Worm (Caenorhabditis elegans) whole organism, young adult: ENCODE data around the gene hrpl-1.

Source experiments
- B0019.2 ChIP-seq: fragments of 200-800 bp; sonication (Bioruptor generic); conservative IDR thresholded peaks from 2 replicates; pipeline ENCODE4 v1.3.6; 2022; ENCODE audit warnings: missing genetic modification reagents, missing genetic modification characterization, missing compliant biosample characterization
- B0035.1 ChIP-seq: sonication (generic microtip); optimal IDR thresholded peaks from 2 replicates; lab custom pipeline; 2016; ENCODE audit warnings: missing genetic modification characterization, mild to moderate bottlenecking, missing compliant biosample characterization, missing genotype, missing genetic modification reagents
- C06A6.2 ChIP-seq: fragments of 200-800 bp; sonication (Bioruptor generic); conservative IDR thresholded peaks from 2 replicates; pipeline ENCODE4 v1.3.6; 2022; ENCODE audit warnings: missing genetic modification characterization, missing compliant biosample characterization
- F33H1.4 ChIP-seq: fragments of 200-800 bp; sonication (Bioruptor generic); IDR thresholded peaks from 2 replicates; pipeline ENCODE4 v1.3.6; 2022; ENCODE audit warnings: missing genetic modification reagents, missing genetic modification characterization, missing compliant biosample characterization
- F57A8.1 ChIP-seq: fragments of 200-800 bp; sonication (Bioruptor generic); optimal IDR thresholded peaks from 2 replicates; lab custom pipeline; 2018; ENCODE audit warnings: mild to moderate bottlenecking, missing genetic modification characterization, moderate library complexity, missing compliant biosample characterization
- F57C9.4 ChIP-seq: sonication (generic microtip); optimal IDR thresholded peaks from 2 replicates; lab custom pipeline; 2017; ENCODE audit warnings: mild to moderate bottlenecking, missing genetic modification characterization, missing compliant biosample characterization
- K11D2.4 ChIP-seq: fragments of 200-800 bp; sonication (Bioruptor generic); IDR thresholded peaks from 2 replicates; pipeline ENCODE4 v1.3.6; 2022; ENCODE audit warnings: missing genetic modification reagents, missing genetic modification characterization, missing compliant biosample characterization
- T07F8.4 ChIP-seq: sonication (generic microtip); optimal IDR thresholded peaks from 2 replicates; lab custom pipeline; 2016; ENCODE audit warnings: mild to moderate bottlenecking, missing genetic modification characterization, moderate library complexity, missing compliant biosample characterization
- T26A5.8 ChIP-seq: sonication (generic microtip); optimal IDR thresholded peaks from 2 replicates; lab custom pipeline; 2016; ENCODE audit warnings: missing genetic modification characterization, missing compliant biosample characterization
- Y53F4B.3 ChIP-seq: fragments of 200-800 bp; sonication (Bioruptor generic); IDR thresholded peaks from 2 replicates; pipeline ENCODE4 v1.3.6; 2022; ENCODE audit warnings: missing genetic modification reagents, missing genetic modification characterization, missing compliant biosample characterization
- Y67H2A.10 ChIP-seq: fragments of 200-800 bp; sonication (Bioruptor generic); conservative IDR thresholded peaks from 2 replicates; pipeline ENCODE4 v1.3.6; 2022; ENCODE audit warnings: missing genetic modification reagents, missing genetic modification characterization, missing compliant biosample characterization
- Y79H2A.3 ChIP-seq: fragments of 200-800 bp; sonication (Bioruptor generic); conservative IDR thresholded peaks from 2 replicates; pipeline ENCODE4 v1.3.6; 2022; ENCODE audit warnings: missing genetic modification reagents, missing genetic modification characterization, missing compliant biosample characterization
- Y95B8A.8 ChIP-seq: fragments of 200-800 bp; sonication (Bioruptor generic); IDR thresholded peaks from 2 replicates; pipeline ENCODE4 v1.3.6; 2022; ENCODE audit warnings: missing genetic modification reagents, missing genetic modification characterization, missing compliant biosample characterization
- aptf-2 ChIP-seq: fragments of 200-800 bp; sonication (Bioruptor generic); conservative IDR thresholded peaks from 2 replicates; pipeline ENCODE4 v1.3.6; 2022; ENCODE audit warnings: missing genetic modification reagents, missing genetic modification characterization, missing compliant biosample characterization
- atf-7 ChIP-seq: sonication (generic microtip); optimal IDR thresholded peaks from 2 replicates; lab custom pipeline; 2017; ENCODE audit warnings: mild to moderate bottlenecking, missing genetic modification characterization, missing compliant biosample characterization
- cebp-1 ChIP-seq, 2 experiments: fragments of 200-800 bp in 1 of 2; sonication (Bioruptor generic) in 1 of 2; sonication (generic microtip) in 1 of 2; IDR thresholded peaks in 1 of 2; optimal IDR thresholded peaks in 1 of 2; 2 replicates each; pipeline versions ENCODE4 v1.3.6 to Lab custom; 2017 to 2022; ENCODE audit warnings: missing compliant biosample characterization in 2 of 2, missing genetic modification characterization in 2 of 2, mild to moderate bottlenecking in 1 of 2, missing genetic modification reagents in 1 of 2, moderate library complexity in 1 of 2
- cebp-2 ChIP-seq: fragments of 200-800 bp; sonication (Bioruptor generic); IDR thresholded peaks from 2 replicates; pipeline ENCODE4 v1.3.6; 2022; ENCODE audit warnings: missing genetic modification characterization, missing compliant biosample characterization
- ceh-100 ChIP-seq: fragments of 200-800 bp; sonication (Bioruptor generic); IDR thresholded peaks from 2 replicates; pipeline ENCODE4 v1.3.6; 2022; ENCODE audit warnings: missing genetic modification reagents, missing genetic modification characterization, missing compliant biosample characterization
- ceh-79 ChIP-seq: sonication (generic microtip); optimal IDR thresholded peaks from 2 replicates; lab custom pipeline; 2017; ENCODE audit warnings: mild to moderate bottlenecking, missing genetic modification characterization, missing compliant biosample characterization
- dpff-1 ChIP-seq: sonication (generic microtip); optimal IDR thresholded peaks from 2 replicates; lab custom pipeline; 2017; ENCODE audit warnings: mild to moderate bottlenecking, missing genetic modification characterization, missing compliant biosample characterization
- egl-18 ChIP-seq: fragments of 200-800 bp; sonication (Bioruptor generic); IDR thresholded peaks from 2 replicates; pipeline ENCODE4 v1.3.6; 2022; ENCODE audit warnings: missing genetic modification reagents, missing genetic modification characterization, missing compliant biosample characterization
- ekl-4 ChIP-seq: fragments of 200-800 bp; sonication (Bioruptor generic); IDR thresholded peaks from 2 replicates; pipeline ENCODE4 v1.3.6; 2022; ENCODE audit warnings: missing genetic modification reagents, missing genetic modification characterization, missing compliant biosample characterization
- ets-4 ChIP-seq: fragments of 200-800 bp; sonication (Bioruptor generic); optimal IDR thresholded peaks from 2 replicates; lab custom pipeline; 2018; ENCODE audit warnings: mild to moderate bottlenecking, missing genetic modification characterization, missing compliant biosample characterization
- him-1 ChIP-seq: sonication (generic microtip); optimal IDR thresholded peaks from 2 replicates; lab custom pipeline; 2016; ENCODE audit warnings: missing genotype, missing genetic modification reagents, missing genetic modification characterization, missing compliant biosample characterization
- hmg-1.2 ChIP-seq: fragments of 200-800 bp; sonication (Bioruptor generic); IDR thresholded peaks from 2 replicates; pipeline ENCODE4 v1.3.6; 2022; ENCODE audit warnings: missing genetic modification reagents, missing genetic modification characterization, missing compliant biosample characterization
- lag-1 ChIP-seq: fragments of 200-800 bp; sonication (Bioruptor generic); IDR thresholded peaks from 2 replicates; pipeline ENCODE4 v1.3.6; 2022; ENCODE audit warnings: missing genetic modification reagents, missing genetic modification characterization, missing compliant biosample characterization
- let-526 ChIP-seq: fragments of 200-800 bp; sonication (Bioruptor generic); IDR thresholded peaks from 2 replicates; pipeline ENCODE4 v1.3.6; 2022; ENCODE audit warnings: missing genetic modification reagents, missing genetic modification characterization, missing compliant biosample characterization
- let-607 ChIP-seq, 2 experiments: fragments of 200-800 bp in 1 of 2; sonication (Bioruptor generic) in 1 of 2; sonication (generic microtip) in 1 of 2; optimal IDR thresholded peaks; 2 replicates each; lab custom pipeline; 2016 to 2018; ENCODE audit warnings: mild to moderate bottlenecking in 2 of 2, missing compliant biosample characterization in 2 of 2, missing genetic modification characterization in 2 of 2, moderate library complexity in 2 of 2, missing genotype in 1 of 2
- lin-26 ChIP-seq: fragments of 200-800 bp; sonication (Bioruptor generic); IDR thresholded peaks from 2 replicates; pipeline ENCODE4 v1.3.6; 2022; ENCODE audit warnings: missing genetic modification reagents, missing genetic modification characterization, missing compliant biosample characterization
- lin-40 ChIP-seq: sonication (generic microtip); optimal IDR thresholded peaks from 2 replicates; lab custom pipeline; 2016; ENCODE audit warnings: missing genetic modification characterization, mild to moderate bottlenecking, missing compliant biosample characterization, missing genotype, missing genetic modification reagents
- lin-54 ChIP-seq: fragments of 200-800 bp; sonication (Bioruptor generic); optimal IDR thresholded peaks from 2 replicates; lab custom pipeline; 2018; ENCODE audit warnings: mild to moderate bottlenecking, missing genetic modification characterization, missing compliant biosample characterization
- lsl-1 ChIP-seq: fragments of 200-800 bp; sonication (Bioruptor generic); optimal IDR thresholded peaks from 2 replicates; lab custom pipeline; 2018; ENCODE audit warnings: mild to moderate bottlenecking, missing genetic modification characterization, moderate library complexity, missing compliant biosample characterization
- lsy-27 ChIP-seq: sonication (generic microtip); optimal IDR thresholded peaks from 2 replicates; lab custom pipeline; 2017; ENCODE audit warnings: missing genetic modification characterization, mild to moderate bottlenecking, missing compliant biosample characterization, antibody characterized with exemption, missing genotype, borderline replicate concordance; ENCODE audit not compliant: insufficient read depth
- madf-10 ChIP-seq: sonication (generic microtip); optimal IDR thresholded peaks from 2 replicates; lab custom pipeline; 2016; ENCODE audit warnings: mild to moderate bottlenecking, missing genetic modification characterization, missing compliant biosample characterization
- mes-4 ChIP-seq: sonication (generic microtip); optimal IDR thresholded peaks from 2 replicates; lab custom pipeline; 2016; ENCODE audit warnings: missing genotype, missing genetic modification characterization, missing compliant biosample characterization
- nfya-2 ChIP-seq: fragments of 200-800 bp; sonication (Bioruptor generic); IDR thresholded peaks from 2 replicates; pipeline ENCODE4 v1.3.6; 2022; ENCODE audit warnings: missing genetic modification reagents, missing genetic modification characterization, missing compliant biosample characterization
- nfyb-1 ChIP-seq: fragments of 200-800 bp; sonication (Bioruptor generic); IDR thresholded peaks from 2 replicates; pipeline ENCODE4 v1.3.6; 2022; ENCODE audit warnings: missing genetic modification reagents, missing genetic modification characterization, missing compliant biosample characterization
- nhr-80 ChIP-seq: sonication (generic microtip); optimal IDR thresholded peaks from 2 replicates; lab custom pipeline; 2016; ENCODE audit warnings: missing genetic modification characterization, missing compliant biosample characterization
- rcor-1 ChIP-seq: fragments of 200-800 bp; sonication (Bioruptor generic); IDR thresholded peaks from 2 replicates; pipeline ENCODE4 v1.3.6; 2022; ENCODE audit warnings: missing genetic modification reagents, missing genetic modification characterization, missing compliant biosample characterization
- rec-8 ChIP-seq, 2 experiments: sonication (generic microtip); optimal IDR thresholded peaks; 2 replicates each; lab custom pipeline; 2016; ENCODE audit warnings: mild to moderate bottlenecking in 2 of 2, missing genetic modification characterization in 2 of 2, missing genetic modification reagents in 2 of 2, missing genotype in 2 of 2, missing biosample characterization in 1 of 2, missing compliant biosample characterization in 1 of 2, moderate library complexity in 1 of 2
- snpc-1.1 ChIP-seq: sonication (generic microtip); optimal IDR thresholded peaks from 2 replicates; lab custom pipeline; 2017; ENCODE audit warnings: missing genetic modification characterization, mild to moderate bottlenecking, missing compliant biosample characterization, antibody characterized with exemption, moderate library complexity, missing genotype, missing genetic modification reagents; ENCODE audit not compliant: insufficient read depth
- snpc-1.3 ChIP-seq: sonication (generic microtip); optimal IDR thresholded peaks from 2 replicates; lab custom pipeline; 2017; ENCODE audit warnings: missing genetic modification characterization, mild to moderate bottlenecking, missing compliant biosample characterization, antibody characterized with exemption, moderate library complexity, missing genotype, missing genetic modification reagents; ENCODE audit not compliant: insufficient read depth
- sptf-2 ChIP-seq: fragments of 200-800 bp; sonication (Bioruptor generic); optimal IDR thresholded peaks from 2 replicates; lab custom pipeline; 2018; ENCODE audit warnings: mild to moderate bottlenecking, missing genetic modification characterization, missing compliant biosample characterization
- tbp1 ChIP-seq: fragments of 200-800 bp; sonication (Bioruptor generic); optimal IDR thresholded peaks from 2 replicates; lab custom pipeline; 2018; ENCODE audit warnings: mild to moderate bottlenecking, missing genetic modification characterization, missing compliant biosample characterization
- tbx-9 ChIP-seq: sonication (generic microtip); optimal IDR thresholded peaks from 2 replicates; lab custom pipeline; 2016; ENCODE audit warnings: borderline replicate concordance, missing genetic modification characterization, inconsistent platforms, missing compliant biosample characterization
- xnd-1 ChIP-seq: sonication (generic microtip); optimal IDR thresholded peaks from 2 replicates; lab custom pipeline; 2016; ENCODE audit warnings: missing genotype, missing genetic modification reagents, missing genetic modification characterization, missing compliant biosample characterization
- ztf-28 ChIP-seq: fragments of 200-800 bp; sonication (Bioruptor generic); IDR thresholded peaks from 2 replicates; pipeline ENCODE4 v1.3.6; 2022; ENCODE audit warnings: missing genetic modification reagents, missing genetic modification characterization, missing compliant biosample characterization

Gene hrpl-1

ce11 chrII:6891176-6891575, 7.4 kb upstream of the hrpl-1 start (continued):
- TF ChIP-seq ekl-4 (GFP tag; lab: Robert Waterston, UW) (no peak), B0019.2 (GFP tag; lab: Robert Waterston, UW) (no peak), Y67H2A.10 (no peak), dpff-1 (tag; lab: Kevin White, UChicago) (no peak), nhr-80 (peak; percentile 44), rec-8 (tag; optimal IDR thresholded peaks at IDR 0.05; lab: Kevin White, UChicago) (no peak), Y79H2A.3 (GFP tag; lab: Robert Waterston, UW) (no peak), lsy-27 (no peak), ceh-79 (tag; lab: Kevin White, UChicago) (no peak), cebp-1 (GFP tag; IDR thresholded peaks at IDR 0.05; lab: Robert Waterston, UW) (no peak), cebp-1 (tag; optimal IDR thresholded peaks at IDR 0.05; lab: Kevin White, UChicago) (peak; percentile 75), Y95B8A.8 (GFP tag; lab: Robert Waterston, UW) (no peak), lin-40 (tag; lab: Kevin White, UChicago) (no peak), hmg-1.2 (GFP tag; lab: Robert Waterston, UW) (peak; percentile 42), F57A8.1 (no peak), tbp1 (GFP tag; lab: Kevin White, UChicago) (peak; percentile 22), let-526 (0 out of 2 replicates have a peak, but pooled peaks have one; percentile 42), mes-4 (tag; lab: Kevin White, UChicago) (no peak), Y53F4B.3 (GFP tag; lab: Robert Waterston, UW) (no peak), F57C9.4 (tag; lab: Kevin White, UChicago) (no peak), ceh-100 (no peak), rcor-1 (GFP tag; lab: Robert Waterston, UW) (0 out of 2 replicates have a peak, but pooled peaks have one; percentile 6), nfya-2 (GFP tag; lab: Robert Waterston, UW) (no peak), F33H1.4 (GFP tag; lab: Robert Waterston, UW) (no peak), C06A6.2 (GFP tag; lab: Robert Waterston, UW) (peak; percentile 48), aptf-2 (no peak), egl-18 (GFP tag; lab: Robert Waterston, UW) (no peak), ztf-28 (no peak), lin-54 (peak; percentile 35), sptf-2 (GFP tag; lab: Kevin White, UChicago) (no peak), cebp-2 (GFP tag; lab: Robert Waterston, UW) (no peak), madf-10 (tag; lab: Kevin White, UChicago) (peak; percentile 39), B0035.1 (tag; lab: Kevin White, UChicago) (no peak), lsl-1 (GFP tag; lab: Kevin White, UChicago) (no peak), tbx-9 (tag; lab: Kevin White, UChicago) (no peak), ets-4 (GFP tag; lab: Kevin White, UChicago) (no peak), snpc-1.1 (no peak), lag-1 (GFP tag; lab: Robert Waterston, UW) (no peak), him-1 (tag; lab: Kevin White, UChicago) (no peak), let-607 (tag; optimal IDR thresholded peaks at IDR 0.05; lab: Kevin White, UChicago) (no peak), atf-7 (tag; lab: Kevin White, UChicago) (no peak), xnd-1 (tag; lab: Kevin White, UChicago) (no peak), T26A5.8 (tag; lab: Kevin White, UChicago) (no peak), K11D2.4 (no peak), nfyb-1 (GFP tag; lab: Robert Waterston, UW) (0 out of 2 replicates have a peak, but pooled peaks have one; percentile 60), T07F8.4 (tag; lab: Kevin White, UChicago) (no peak), snpc-1.3 (tag; lab: Kevin White, UChicago) (no peak), lin-26 (GFP tag; lab: Robert Waterston, UW) (peak; percentile 71)
